Worm (Caenorhabditis elegans) whole organism, late embryonic: ENCODE results near the gene cdc-25.4.
A peak's percentile ranks its signal among the peaks of the same experiment; 100 is the strongest.

ENCODE experiments used
- C08G9.2 ChIP-seq: sonication (generic microtip); optimal IDR thresholded peaks from 2 replicates; lab custom pipeline; 2016; ENCODE audit warnings: mild to moderate bottlenecking, missing genetic modification characterization, moderate library complexity, missing compliant biosample characterization
- C38D4.7 ChIP-seq: fragments of 200-800 bp; sonication (Bioruptor generic); optimal IDR thresholded peaks from 2 replicates; lab custom pipeline; 2018; ENCODE audit warnings: mild to moderate bottlenecking, missing genetic modification characterization, moderate library complexity, missing compliant biosample characterization
- T23F11.4 ChIP-seq: fragments of 200-800 bp; sonication (Bioruptor generic); optimal IDR thresholded peaks from 2 replicates; lab custom pipeline; 2018; ENCODE audit warnings: mild to moderate bottlenecking, missing genetic modification characterization, missing compliant biosample characterization
- Y22D7AL.16 ChIP-seq: sonication (generic microtip); optimal IDR thresholded peaks from 2 replicates; lab custom pipeline; 2016; ENCODE audit warnings: missing genetic modification characterization, missing compliant biosample characterization
- ahr-1 ChIP-seq: sonication (generic microtip); optimal IDR thresholded peaks from 2 replicates; lab custom pipeline; 2016; ENCODE audit warnings: missing genetic modification characterization, missing compliant biosample characterization
- ama-1 ChIP-seq: fragments of 150-350 bp; optimal IDR thresholded peaks from 2 replicates; lab custom pipeline; 2014
- ceh-14 ChIP-seq: sonication (generic microtip); optimal IDR thresholded peaks from 2 replicates; lab custom pipeline; 2016; ENCODE audit warnings: missing genotype, missing genetic modification characterization, missing compliant biosample characterization
- ceh-19 ChIP-seq: fragments of 200-800 bp; sonication (Bioruptor generic); optimal IDR thresholded peaks from 2 replicates; lab custom pipeline; 2018; ENCODE audit warnings: mild to moderate bottlenecking, missing genetic modification characterization, missing compliant biosample characterization
- ceh-30 ChIP-seq: fragments of 150-350 bp; optimal IDR thresholded peaks from 2 replicates; lab custom pipeline; 2014; ENCODE audit warnings: missing biosample characterization, missing genetic modification characterization
- ceh-48 ChIP-seq: sonication (generic microtip); optimal IDR thresholded peaks from 2 replicates; lab custom pipeline; 2016; ENCODE audit warnings: missing genetic modification characterization, inconsistent platforms, missing compliant biosample characterization
- dmd-4 ChIP-seq: sonication (generic microtip); optimal IDR thresholded peaks from 2 replicates; lab custom pipeline; 2016; ENCODE audit warnings: borderline replicate concordance, missing genetic modification characterization, missing compliant biosample characterization
- elt-2 ChIP-seq: sonication (generic microtip); optimal IDR thresholded peaks from 2 replicates; lab custom pipeline; 2016; ENCODE audit warnings: missing genetic modification reagents, missing genetic modification characterization, missing compliant biosample characterization
- elt-4 ChIP-seq: sonication (generic microtip); optimal IDR thresholded peaks from 2 replicates; lab custom pipeline; 2016; ENCODE audit warnings: missing genetic modification characterization, missing compliant biosample characterization
- eyg-1 ChIP-seq: sonication (generic microtip); optimal IDR thresholded peaks from 2 replicates; lab custom pipeline; 2016; ENCODE audit warnings: missing genotype, missing genetic modification characterization, missing compliant biosample characterization
- fax-1 ChIP-seq: sonication (generic microtip); optimal IDR thresholded peaks from 2 replicates; lab custom pipeline; 2016; ENCODE audit warnings: missing genotype, missing genetic modification characterization, missing compliant biosample characterization
- gmeb-2 ChIP-seq: sonication (generic microtip); optimal IDR thresholded peaks from 2 replicates; lab custom pipeline; 2016; ENCODE audit warnings: missing genetic modification characterization, inconsistent platforms, missing compliant biosample characterization
- hlh-13 ChIP-seq: fragments of 200-800 bp; sonication (Bioruptor generic); optimal IDR thresholded peaks from 2 replicates; lab custom pipeline; 2018; ENCODE audit warnings: mild to moderate bottlenecking, missing genetic modification characterization, missing compliant biosample characterization
- hlh-8 ChIP-seq: sonication (generic microtip); optimal IDR thresholded peaks from 2 replicates; lab custom pipeline; 2016; ENCODE audit warnings: missing genotype, missing genetic modification characterization, missing compliant biosample characterization
- lin-11 ChIP-seq: fragments of 200-800 bp; sonication (Bioruptor generic); optimal IDR thresholded peaks from 2 replicates; lab custom pipeline; 2018; ENCODE audit warnings: mild to moderate bottlenecking, missing genetic modification characterization, missing compliant biosample characterization
- madf-2 ChIP-seq: sonication (generic microtip); optimal IDR thresholded peaks from 2 replicates; lab custom pipeline; 2017; ENCODE audit warnings: missing genetic modification characterization, missing compliant biosample characterization
- mec-3 ChIP-seq: sonication (generic microtip); optimal IDR thresholded peaks from 2 replicates; lab custom pipeline; 2016; ENCODE audit warnings: borderline replicate concordance, missing genetic modification characterization, missing compliant biosample characterization
- nfya-1 ChIP-seq: sonication (generic microtip); optimal IDR thresholded peaks from 2 replicates; lab custom pipeline; 2017; ENCODE audit warnings: missing genetic modification characterization, mild to moderate bottlenecking, missing compliant biosample characterization, antibody characterized with exemption, moderate library complexity
- nhr-11 ChIP-seq: fragments of 150-350 bp; optimal IDR thresholded peaks from 2 replicates; lab custom pipeline; 2014; ENCODE audit warnings: missing biosample characterization, missing genetic modification characterization
- pag-3 ChIP-seq: sonication (generic microtip); optimal IDR thresholded peaks from 2 replicates; lab custom pipeline; 2016; ENCODE audit warnings: missing compliant biosample characterization, missing genetic modification characterization, borderline replicate concordance
- pat-9 ChIP-seq: fragments of 200-800 bp; sonication (Bioruptor generic); optimal IDR thresholded peaks from 2 replicates; lab custom pipeline; 2018; ENCODE audit warnings: mild to moderate bottlenecking, missing genetic modification characterization, moderate library complexity, missing compliant biosample characterization
- pax-1 ChIP-seq: fragments of 150-350 bp; optimal IDR thresholded peaks from 2 replicates; lab custom pipeline; 2014; ENCODE audit warnings: missing biosample characterization, missing genetic modification characterization
- pros-1 ChIP-seq: fragments of 150-350 bp; optimal IDR thresholded peaks from 2 replicates; lab custom pipeline; 2014; ENCODE audit warnings: missing biosample characterization, missing genetic modification reagents, missing genetic modification characterization
- ref-2 ChIP-seq: sonication (generic microtip); optimal IDR thresholded peaks from 2 replicates; lab custom pipeline; 2016; ENCODE audit warnings: missing genetic modification characterization, missing compliant biosample characterization
- rnt-1 ChIP-seq: sonication (generic microtip); optimal IDR thresholded peaks from 2 replicates; lab custom pipeline; 2016; ENCODE audit warnings: missing genetic modification characterization, missing compliant biosample characterization
- sdc-2 ChIP-seq: sonication (generic microtip); optimal IDR thresholded peaks from 2 replicates; lab custom pipeline; 2016; ENCODE audit warnings: missing genotype, missing genetic modification characterization, missing compliant biosample characterization
- sox-2 ChIP-seq: fragments of 200-800 bp; sonication (Bioruptor generic); IDR thresholded peaks from 2 replicates; pipeline ENCODE4 v1.3.6; 2022; ENCODE audit warnings: missing genetic modification reagents, missing genetic modification characterization, missing compliant biosample characterization
- sox-4 ChIP-seq: sonication (generic microtip); optimal IDR thresholded peaks from 2 replicates; lab custom pipeline; 2017; ENCODE audit warnings: mild to moderate bottlenecking, missing genetic modification characterization, inconsistent platforms, missing compliant biosample characterization
- tbx-2 ChIP-seq: sonication (generic microtip); optimal IDR thresholded peaks from 2 replicates; lab custom pipeline; 2016; ENCODE audit warnings: missing genetic modification characterization, missing compliant biosample characterization
- ttx-3 ChIP-seq: sonication (generic microtip); optimal IDR thresholded peaks from 2 replicates; lab custom pipeline; 2016; ENCODE audit warnings: missing genetic modification reagents, missing genetic modification characterization, missing compliant biosample characterization
- unc-55 ChIP-seq: sonication (generic microtip); optimal IDR thresholded peaks from 2 replicates; lab custom pipeline; 2017; ENCODE audit warnings: missing biosample characterization, missing genetic modification reagents, missing genetic modification characterization
- zip-5 ChIP-seq: sonication (generic microtip); optimal IDR thresholded peaks from 2 replicates; lab custom pipeline; 2016; ENCODE audit warnings: missing genetic modification characterization, missing compliant biosample characterization

cdc-25.4 gene

DNA sequence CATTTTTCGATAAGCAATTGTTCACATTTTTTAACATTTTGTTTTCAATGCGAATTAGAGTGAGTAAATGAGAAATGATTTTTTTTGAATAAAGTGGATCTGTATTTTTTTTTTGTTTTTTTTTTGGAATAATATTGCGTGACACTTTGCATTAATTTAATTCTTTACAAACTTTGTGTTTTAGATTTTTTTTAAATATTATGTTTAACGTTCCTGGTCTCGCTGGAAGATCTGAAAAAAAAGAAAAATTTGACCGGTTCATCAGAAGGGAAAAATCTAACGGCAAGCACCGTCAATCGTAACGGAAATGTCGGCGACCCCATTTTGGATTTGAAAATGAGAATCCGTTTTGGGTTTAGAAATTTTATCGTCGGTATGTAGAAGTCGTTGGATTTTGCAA is at the start of gene cdc-25.4:
cdc-25.4 (minus strand) TSS at position 101 of the 400 bp plus-strand sequence.
- TF ChIP-seq ahr-1 (tag; lab: Kevin White, UChicago) (no peak), C38D4.7 (no peak), tbx-2 (tag; lab: Kevin White, UChicago) (no peak)

- TF ChIP-seq sox-4 (tag; lab: Kevin White, UChicago): no peak
- no peak for TF ChIP-seq ttx-3
- no peak for TF ChIP-seq zip-5
- TF ChIP-seq pag-3 (tag; lab: Kevin White, UChicago): no peak
- TF ChIP-seq ceh-48 (tag; lab: Kevin White, UChicago): no peak
- no peak for TF ChIP-seq sox-2
- no peak for TF ChIP-seq unc-55 (GFP tag; lab: Kevin White, UChicago)
These were observed 45.1 kb upstream of the cdc-25.4 start, which contains the start of gene ubxn-5 for ce11 chrII:10234398-10234797. ubxn-5 (minus strand) TSS chrII:10234498.

- TF ChIP-seq ceh-30 (tag; lab: Kevin White, UChicago): no peak
- no peak for TF ChIP-seq pat-9
- TF ChIP-seq elt-2: peak; percentile 60
- TF ChIP-seq gmeb-2: no peak
- no peak for TF ChIP-seq dmd-4 (tag; lab: Kevin White, UChicago)
- no peak for TF ChIP-seq ama-1 (lab: Kevin White, UChicago)
- TF ChIP-seq ceh-14 (tag; lab: Kevin White, UChicago): no peak
- peak; percentile 42 for TF ChIP-seq pax-1 (tag; lab: Kevin White, UChicago)
- TF ChIP-seq rnt-1: no peak
- TF ChIP-seq pros-1 (tag; lab: Kevin White, UChicago): no peak
- no peak for TF ChIP-seq nfya-1 (tag; lab: Kevin White, UChicago)
- TF ChIP-seq ceh-48 (tag; lab: Kevin White, UChicago): no peak
- TF ChIP-seq C08G9.2 (tag; lab: Kevin White, UChicago): no peak
- TF ChIP-seq zip-5: no peak
These were observed 42.6 kb upstream of the cdc-25.4 start for ce11 chrII:10231874-10232273.

DNA sequence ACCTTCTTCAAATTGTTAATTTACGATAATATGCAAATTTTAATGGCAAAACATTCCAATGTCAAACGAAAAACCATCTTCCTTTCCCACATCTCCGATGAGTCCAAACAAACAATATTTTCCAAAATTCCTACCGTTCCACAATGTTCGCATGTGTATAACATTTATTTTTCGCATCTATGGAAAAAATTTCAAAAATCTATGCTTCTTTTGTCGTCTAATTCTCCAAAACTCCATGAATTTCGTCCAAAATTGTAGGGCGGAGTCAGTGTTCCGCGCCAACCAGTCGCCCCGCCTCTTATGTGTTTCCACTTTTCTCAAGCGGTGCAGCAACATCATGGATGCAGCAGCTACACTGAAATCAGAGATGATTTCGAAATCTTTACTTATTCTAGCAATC is 41.7 kb upstream of the cdc-25.4 start, which contains the start of gene T01E8.8:
T01E8.8 (plus strand) TSS at position 301 of the 400 bp plus-strand sequence.
- no peak for TF ChIP-seq elt-4 (tag; lab: Kevin White, UChicago)
- TF ChIP-seq ahr-1 (tag; lab: Kevin White, UChicago): no peak
- no peak for TF ChIP-seq madf-2 (tag; lab: Kevin White, UChicago)
- TF ChIP-seq C38D4.7: no peak
- TF ChIP-seq ceh-30 (tag; lab: Kevin White, UChicago): no peak
- TF ChIP-seq lin-11 (tag; lab: Kevin White, UChicago): no peak
- no peak for TF ChIP-seq pros-1 (tag; lab: Kevin White, UChicago)
- TF ChIP-seq ceh-48 (tag; lab: Kevin White, UChicago): no peak
- TF ChIP-seq sdc-2: no peak
- no peak for TF ChIP-seq unc-55 (GFP tag; lab: Kevin White, UChicago)
- no peak for TF ChIP-seq fax-1 (tag; lab: Kevin White, UChicago)
- no peak for TF ChIP-seq mec-3 (tag; lab: Kevin White, UChicago)

DNA sequence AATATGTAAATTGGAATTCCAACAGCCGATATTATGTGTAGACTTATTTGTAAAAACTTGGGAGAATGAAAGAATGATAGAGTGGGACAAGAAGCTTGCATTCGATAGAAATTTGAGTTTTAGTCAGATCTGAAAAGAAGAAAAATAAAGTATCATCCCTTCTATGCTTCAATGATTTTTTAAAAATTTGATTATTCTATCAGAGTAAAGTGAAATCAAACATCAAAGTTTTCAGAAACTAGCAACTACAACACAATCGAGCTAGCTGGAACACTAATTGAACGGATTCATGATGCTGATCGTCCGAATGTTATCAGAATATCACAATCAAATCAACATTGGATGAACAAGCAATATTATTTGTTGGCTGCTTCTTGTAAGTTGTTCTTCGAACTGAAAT is 37.8 kb upstream of the cdc-25.4 start, which contains the start of gene srh-135:
srh-135 (minus strand) TSS at position 101 of the 400 bp plus-strand sequence.
- TF ChIP-seq ttx-3: no peak
- no peak for TF ChIP-seq eyg-1 (tag; lab: Kevin White, UChicago)
- TF ChIP-seq Y22D7AL.16: no peak
- no peak for TF ChIP-seq sdc-2

DNA sequence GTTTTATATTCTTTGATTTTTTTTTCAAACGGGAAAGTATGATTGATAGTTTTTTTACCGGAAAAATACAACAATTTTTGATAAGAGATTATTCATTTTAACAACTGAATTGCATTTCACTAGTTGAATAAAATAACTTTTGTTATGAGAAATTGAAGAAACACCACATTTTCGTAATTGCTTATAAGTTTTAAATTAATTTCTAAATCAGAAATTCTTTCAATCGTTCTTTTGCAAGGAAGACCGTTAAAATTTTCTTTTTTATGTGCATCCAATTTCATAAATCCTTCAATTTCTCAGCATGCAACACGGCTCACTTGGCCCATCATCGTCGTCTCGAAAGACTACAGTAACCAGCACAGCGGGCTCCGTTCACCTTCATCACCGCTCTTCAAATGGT is 33.3 kb upstream of the cdc-25.4 start, which contains the start of gene plc-3:
plc-3 (plus strand) TSS at position 301 of the 400 bp plus-strand sequence.
- TF ChIP-seq T23F11.4 (GFP tag; lab: Kevin White, UChicago) (no peak), ceh-19 (GFP tag; lab: Kevin White, UChicago) (no peak), C38D4.7 (no peak), ceh-48 (tag; lab: Kevin White, UChicago) (no peak), hlh-8 (tag; lab: Kevin White, UChicago) (no peak), hlh-13 (no peak), ttx-3 (no peak), elt-2 (no peak), nfya-1 (tag; lab: Kevin White, UChicago) (no peak), ref-2 (tag; lab: Kevin White, UChicago) (no peak), nhr-11 (no peak), sdc-2 (no peak), sox-2 (no peak), mec-3 (tag; lab: Kevin White, UChicago) (no peak)
